Fruit fly (Drosophila melanogaster): ENCODE results near the gene CG3777.

Gene CG3777

DNA sequence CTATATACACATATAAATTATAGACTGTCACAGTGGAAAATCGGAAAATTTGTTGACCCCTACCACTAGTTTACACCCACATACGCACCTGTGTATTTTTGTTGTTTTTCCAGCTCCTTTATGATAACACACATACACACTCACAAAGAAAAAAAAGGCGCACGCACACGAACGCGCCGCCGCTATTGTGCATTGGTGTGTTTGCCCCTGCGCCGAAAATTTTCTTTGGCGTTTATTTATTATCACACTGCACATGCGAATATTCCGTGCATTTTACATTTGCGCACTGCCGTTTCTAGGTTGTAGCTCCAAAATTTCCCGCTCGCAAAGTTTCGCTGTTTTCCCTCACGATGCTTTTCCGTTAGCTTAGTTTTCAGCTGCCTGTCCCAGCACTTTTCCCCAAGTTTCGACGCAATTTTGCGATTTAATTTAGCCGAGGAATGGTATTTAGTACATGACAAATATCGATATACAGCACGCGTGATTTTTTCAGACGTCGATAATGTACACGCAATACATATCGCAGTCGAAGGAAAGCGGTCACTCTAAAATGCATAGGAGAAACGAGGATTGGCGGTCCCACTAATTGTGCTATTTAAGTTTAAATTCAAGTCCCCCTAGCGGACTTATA, at the start of gene CG3777, which contains the start of gene ewg:
TSS of gene CG3777 (plus strand) at position 607 of the 631 bp plus-strand sequence.
TSS of gene ewg (minus strand) at position 622 of the 631 bp plus-strand sequence.
- peak; percentile 15 for TF ChIP-seq Mnt (GFP tag; optimal IDR thresholded peaks at IDR 0.05)
- TF ChIP-seq cic (GFP tag; optimal IDR thresholded peaks at IDR 0.05): no peak
- no peak for TF ChIP-seq tj (GFP tag; optimal IDR thresholded peaks at IDR 0.05)
- TF ChIP-seq Crg-1 (GFP tag; optimal IDR thresholded peaks at IDR 0.05): no peak
- TF ChIP-seq CG7101 (tag; optimal IDR thresholded peaks at IDR 0.05): peak; percentile 13
- TF ChIP-seq kay (GFP tag; ENCODE audit: borderline replicate concordance): no peak
- no peak for TF ChIP-seq CG7045 (GFP tag; optimal IDR thresholded peaks at IDR 0.05)
- peak; percentile 70 for TF ChIP-seq bab1 (GFP tag; optimal IDR thresholded peaks at IDR 0.05)
- TF ChIP-seq CG14711 (tag; optimal IDR thresholded peaks at IDR 0.05): no peak
- TF ChIP-seq CG5204 (GFP tag; optimal IDR thresholded peaks at IDR 0.05): no peak
- TF ChIP-seq pad (GFP tag; optimal IDR thresholded peaks at IDR 0.05): peak; percentile 87
- TF ChIP-seq CG11617 (GFP tag; optimal IDR thresholded peaks at IDR 0.05): no peak
- no peak for TF ChIP-seq cnc (optimal IDR thresholded peaks at IDR 0.05)
- TF ChIP-seq toe (GFP tag; optimal IDR thresholded peaks at IDR 0.05): no peak
- no peak for TF ChIP-seq Hr96 (GFP tag; optimal IDR thresholded peaks at IDR 0.05)
- TF ChIP-seq ovo (GFP tag; optimal IDR thresholded peaks at IDR 0.05): peak; percentile 43
- TF ChIP-seq CG1620 (GFP tag; optimal IDR thresholded peaks at IDR 0.05): no peak
- no peak for TF ChIP-seq CG12768 (GFP tag; optimal IDR thresholded peaks at IDR 0.05)

dm6 chrX:245802-246201, 33.7 kb upstream of the CG3777 start, which contains the start of the genes CG3038 and G9a:
TSS of gene CG3038 (minus strand) at chrX:245856.
TSS of gene G9a (plus strand) at chrX:245978.
- TF ChIP-seq ovo (GFP tag; optimal IDR thresholded peaks at IDR 0.05): peak; percentile 88
- TF ChIP-seq pad (GFP tag; optimal IDR thresholded peaks at IDR 0.05): peak; percentile 24
- no peak for TF ChIP-seq CG12768 (GFP tag; optimal IDR thresholded peaks at IDR 0.05)
- TF ChIP-seq CG5204 (GFP tag; optimal IDR thresholded peaks at IDR 0.05): no peak
- TF ChIP-seq cic (GFP tag; optimal IDR thresholded peaks at IDR 0.05): no peak
- no peak for TF ChIP-seq Clk (GFP tag; optimal IDR thresholded peaks at IDR 0.05)
- TF ChIP-seq Hr96 (GFP tag; optimal IDR thresholded peaks at IDR 0.05): no peak
- no peak for TF ChIP-seq tj (GFP tag; optimal IDR thresholded peaks at IDR 0.05)
- TF ChIP-seq bab1 (GFP tag; optimal IDR thresholded peaks at IDR 0.05): peak; percentile 92
- TF ChIP-seq CG1620 (GFP tag; optimal IDR thresholded peaks at IDR 0.05): peak; percentile 64
- TF ChIP-seq CG7045 (GFP tag; optimal IDR thresholded peaks at IDR 0.05): no peak
- TF ChIP-seq Crg-1 (GFP tag; optimal IDR thresholded peaks at IDR 0.05): no peak
- TF ChIP-seq CG33017 (tag; optimal IDR thresholded peaks at IDR 0.05): no peak
- no peak for TF ChIP-seq kay (GFP tag; ENCODE audit: borderline replicate concordance)
- TF ChIP-seq CG14711 (tag; optimal IDR thresholded peaks at IDR 0.05): peak; percentile 14
- TF ChIP-seq cnc (optimal IDR thresholded peaks at IDR 0.05): no peak
- peak; percentile 55 for TF ChIP-seq Mnt (GFP tag; optimal IDR thresholded peaks at IDR 0.05)
- peak; percentile 16 for TF ChIP-seq CG7101 (tag; optimal IDR thresholded peaks at IDR 0.05)
- no peak for TF ChIP-seq CG11617 (GFP tag; optimal IDR thresholded peaks at IDR 0.05)
- peak; percentile 4 for TF ChIP-seq toe (GFP tag; optimal IDR thresholded peaks at IDR 0.05)

- TF ChIP-seq CG5204 (GFP tag; optimal IDR thresholded peaks at IDR 0.05): no peak
- no peak for TF ChIP-seq cic (GFP tag; optimal IDR thresholded peaks at IDR 0.05)
- no peak for TF ChIP-seq CG11617 (GFP tag; optimal IDR thresholded peaks at IDR 0.05)
- TF ChIP-seq pad (GFP tag; optimal IDR thresholded peaks at IDR 0.05): no peak
- TF ChIP-seq CG1620 (GFP tag; optimal IDR thresholded peaks at IDR 0.05): no peak
- TF ChIP-seq tj (GFP tag; optimal IDR thresholded peaks at IDR 0.05): no peak
- no peak for TF ChIP-seq CG33017 (tag; optimal IDR thresholded peaks at IDR 0.05)
- TF ChIP-seq cnc (optimal IDR thresholded peaks at IDR 0.05): no peak
- TF ChIP-seq Crg-1 (GFP tag; optimal IDR thresholded peaks at IDR 0.05): no peak
- TF ChIP-seq Mnt (GFP tag; optimal IDR thresholded peaks at IDR 0.05): no peak
- TF ChIP-seq CG7101 (tag; optimal IDR thresholded peaks at IDR 0.05): no peak
- no peak for TF ChIP-seq CG14711 (tag; optimal IDR thresholded peaks at IDR 0.05)
- TF ChIP-seq Hr96 (GFP tag; optimal IDR thresholded peaks at IDR 0.05): no peak
- TF ChIP-seq toe (GFP tag; optimal IDR thresholded peaks at IDR 0.05): no peak
- TF ChIP-seq ovo (GFP tag; optimal IDR thresholded peaks at IDR 0.05): no peak
- TF ChIP-seq kay (GFP tag; ENCODE audit: borderline replicate concordance): no peak
- no peak for TF ChIP-seq CG12768 (GFP tag; optimal IDR thresholded peaks at IDR 0.05)
- no peak for TF ChIP-seq CG7045 (GFP tag; optimal IDR thresholded peaks at IDR 0.05)
- TF ChIP-seq bab1 (GFP tag; optimal IDR thresholded peaks at IDR 0.05): no peak
These were observed 32.2 kb upstream of the CG3777 start for dm6 chrX:247329-247728.

DNA sequence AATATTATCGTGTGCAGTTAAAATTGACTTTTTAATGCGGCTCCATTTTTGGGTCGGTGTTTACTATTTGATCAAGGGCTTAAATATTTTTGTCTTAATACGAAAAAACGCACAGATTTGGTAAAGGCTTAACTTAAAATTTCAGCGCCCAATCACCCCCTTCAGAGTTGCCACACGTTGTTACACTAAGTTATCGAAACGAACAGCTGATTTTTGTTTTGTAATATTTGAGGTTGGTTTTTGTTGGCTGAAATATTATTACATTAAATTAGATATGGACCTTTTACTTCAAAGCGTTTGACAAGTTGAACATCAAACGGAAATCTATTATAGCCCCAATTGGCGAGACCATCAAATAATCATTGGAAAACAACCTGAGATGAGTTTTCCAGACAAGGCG, 24.8 kb upstream of the CG3777 start, which contains the start of gene CG42376:
TSS of gene CG42376 (plus strand) at position 187 of the 400 bp plus-strand sequence.
- TF ChIP-seq toe (GFP tag; optimal IDR thresholded peaks at IDR 0.05) (no peak), bab1 (GFP tag; optimal IDR thresholded peaks at IDR 0.05) (peak; percentile 45), Clk (GFP tag; optimal IDR thresholded peaks at IDR 0.05) (no peak), Mnt (GFP tag; optimal IDR thresholded peaks at IDR 0.05) (no peak), CG5204 (GFP tag; optimal IDR thresholded peaks at IDR 0.05) (no peak), CG14711 (tag; optimal IDR thresholded peaks at IDR 0.05) (peak; percentile 91), Hr96 (GFP tag; optimal IDR thresholded peaks at IDR 0.05) (no peak), kay (GFP tag; ENCODE audit: borderline replicate concordance) (peak; percentile 72), CG11617 (GFP tag; optimal IDR thresholded peaks at IDR 0.05) (no peak)

DNA sequence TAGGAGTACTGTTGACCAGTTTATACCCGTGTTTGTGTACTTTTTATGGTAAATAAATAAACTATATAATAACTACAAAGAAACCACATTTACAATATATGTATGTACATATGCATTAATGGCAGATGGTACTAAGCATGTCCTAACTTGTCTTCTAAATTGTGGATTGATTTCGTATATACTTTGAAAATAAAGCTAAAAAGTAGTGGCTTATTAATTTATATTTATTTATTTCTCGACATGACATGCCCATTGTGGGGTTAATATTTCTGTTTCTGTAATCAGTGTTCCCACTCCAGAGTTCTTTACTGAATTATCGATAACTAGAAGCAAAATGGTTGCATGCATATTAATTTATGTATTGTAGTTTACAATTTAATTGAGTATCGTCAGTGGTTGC, 24.1 kb upstream of the CG3777 start, which contains the start of gene cin:
TSS of gene cin (plus strand) at position 306 of the 400 bp plus-strand sequence.
- TF ChIP-seq CG7045 (GFP tag; optimal IDR thresholded peaks at IDR 0.05): no peak
- no peak for TF ChIP-seq toe (GFP tag; optimal IDR thresholded peaks at IDR 0.05)
- peak; percentile 23 for TF ChIP-seq pad (GFP tag; optimal IDR thresholded peaks at IDR 0.05)
- TF ChIP-seq Crg-1 (GFP tag; optimal IDR thresholded peaks at IDR 0.05): peak; percentile 26
- no peak for TF ChIP-seq cnc (optimal IDR thresholded peaks at IDR 0.05)
- TF ChIP-seq ovo (GFP tag; optimal IDR thresholded peaks at IDR 0.05): no peak
- peak; percentile 12 for TF ChIP-seq CG12768 (GFP tag; optimal IDR thresholded peaks at IDR 0.05)
- no peak for TF ChIP-seq kay (GFP tag; ENCODE audit: borderline replicate concordance)
- TF ChIP-seq Hr96 (GFP tag; optimal IDR thresholded peaks at IDR 0.05): no peak
- TF ChIP-seq CG7101 (tag; optimal IDR thresholded peaks at IDR 0.05): peak; percentile 72
- TF ChIP-seq CG14711 (tag; optimal IDR thresholded peaks at IDR 0.05): peak; percentile 69
- peak; percentile 41 for TF ChIP-seq CG33017 (tag; optimal IDR thresholded peaks at IDR 0.05)
- peak; percentile 57 for TF ChIP-seq CG11617 (GFP tag; optimal IDR thresholded peaks at IDR 0.05)
- no peak for TF ChIP-seq Clk (GFP tag; optimal IDR thresholded peaks at IDR 0.05)
- peak; percentile 77 for TF ChIP-seq bab1 (GFP tag; optimal IDR thresholded peaks at IDR 0.05)
- peak; percentile 48 for TF ChIP-seq CG1620 (GFP tag; optimal IDR thresholded peaks at IDR 0.05)
- TF ChIP-seq CG5204 (GFP tag; optimal IDR thresholded peaks at IDR 0.05): no peak
- TF ChIP-seq Mnt (GFP tag; optimal IDR thresholded peaks at IDR 0.05): peak; percentile 25
- TF ChIP-seq cic (GFP tag; optimal IDR thresholded peaks at IDR 0.05): no peak
- TF ChIP-seq tj (GFP tag; optimal IDR thresholded peaks at IDR 0.05): peak; percentile 5

Data from whole organism, adult.